Fruit fly (Drosophila melanogaster): ENCODE measurements around the gene CG7179.

DNA sequence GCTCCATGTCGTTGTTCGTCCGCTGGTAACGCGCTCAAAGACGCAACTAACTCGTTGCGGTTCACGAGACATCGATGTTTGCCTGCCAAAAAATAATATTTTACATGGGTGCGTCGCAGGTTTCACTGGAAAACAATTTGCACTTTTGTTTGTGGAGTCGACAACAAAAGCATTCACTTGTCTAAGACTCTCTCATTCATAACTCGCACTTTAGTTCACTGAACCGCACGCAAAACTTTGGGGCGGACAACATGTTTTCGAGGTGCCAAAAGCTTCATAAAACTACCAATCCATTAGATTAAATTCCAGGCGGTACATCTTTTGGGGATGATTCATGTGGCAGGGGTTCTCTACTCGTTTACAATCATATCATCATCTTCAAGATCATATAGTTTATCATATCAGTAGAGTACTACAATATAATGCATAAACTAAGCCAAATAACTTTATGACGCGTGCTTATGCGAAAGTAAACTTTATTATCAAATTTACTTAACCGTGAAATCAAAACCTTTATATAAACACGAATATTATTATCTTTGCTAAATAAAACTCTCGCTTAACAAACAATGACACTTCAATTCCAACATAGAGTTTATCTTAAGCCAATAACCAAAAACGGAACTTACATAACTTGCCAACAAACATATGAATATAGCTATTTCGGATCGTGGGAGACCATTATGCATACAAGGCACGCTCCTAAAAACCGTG, at the start of gene CG7179:
- TF ChIP-seq br (GFP tag; optimal IDR thresholded peaks at IDR 0.05) (no peak), Dfd (GFP tag; optimal IDR thresholded peaks at IDR 0.05) (no peak), h (GFP tag; optimal IDR thresholded peaks at IDR 0.05) (no peak), CG9705 (GFP tag; optimal IDR thresholded peaks at IDR 0.05) (no peak), Jra (GFP tag; optimal IDR thresholded peaks at IDR 0.05) (no peak), fru (GFP tag; optimal IDR thresholded peaks at IDR 0.05) (no peak), Hr78 (GFP tag; optimal IDR thresholded peaks at IDR 0.05) (no peak), brk (GFP tag; optimal IDR thresholded peaks at IDR 0.05) (no peak), Mio (GFP tag; optimal IDR thresholded peaks at IDR 0.05) (no peak), GATAd (GFP tag; optimal IDR thresholded peaks at IDR 0.05) (no peak)
